Fruit fly (Drosophila melanogaster): ENCODE data around the gene eIF2beta.

The eIF2beta gene

DNA sequence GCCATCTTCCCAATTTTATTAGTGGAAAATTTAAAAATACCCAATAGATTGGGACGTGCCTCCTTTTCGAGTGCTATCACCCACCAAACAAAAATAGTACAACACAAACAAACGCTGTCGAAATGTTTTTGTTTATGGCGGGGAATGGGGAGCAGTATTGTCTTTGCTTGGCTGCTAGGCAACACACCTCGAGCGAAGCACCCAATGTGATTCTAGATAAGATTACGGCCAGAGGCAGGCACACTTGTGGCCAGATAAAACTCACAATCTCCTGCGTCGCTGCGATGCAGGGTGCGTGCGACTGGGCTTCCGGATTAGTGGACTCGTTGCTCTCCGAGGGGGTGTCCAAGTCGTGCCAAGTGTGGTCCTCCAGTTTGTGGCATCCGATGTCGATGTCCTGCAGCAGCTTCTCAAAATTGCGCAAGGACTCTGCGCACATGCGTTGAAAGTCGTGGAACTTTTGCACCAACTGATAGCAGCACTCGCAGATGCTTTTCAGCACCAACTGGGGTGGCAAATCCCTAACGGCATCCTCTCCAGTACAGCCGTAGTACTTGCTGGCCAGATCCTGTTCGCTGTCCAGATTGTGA lies 19.5 kb downstream of the eIF2beta start (continued):
- peak; percentile 55; the same call in 2 of the 3 replicates for TF ChIP-seq ci (GFP tag; IDR thresholded peaks at IDR 0.05)
- peak; percentile 71 for TF ChIP-seq ewg (GFP tag; optimal IDR thresholded peaks at IDR 0.05)
- peak; percentile 46; the same call in 1 of the 2 replicates for TF ChIP-seq Rfx (GFP tag; IDR thresholded peaks at IDR 0.05)
- peak; percentile 69 for TF ChIP-seq Hey (tag; optimal IDR thresholded peaks at IDR 0.05)
- TF ChIP-seq CG10543 (GFP tag; optimal IDR thresholded peaks at IDR 0.05), result peak; percentile 16
- TF ChIP-seq CG9727 (GFP tag; optimal IDR thresholded peaks at IDR 0.05), result no peak
- no peak for TF ChIP-seq otp (GFP tag; IDR thresholded peaks at IDR 0.05)
- no peak for TF ChIP-seq CG1602 (GFP tag; optimal IDR thresholded peaks at IDR 0.05)
- peak; percentile 14 for TF ChIP-seq HLHmδ (GFP tag; optimal IDR thresholded peaks at IDR 0.05)
- TF ChIP-seq fd102C (GFP tag; optimal IDR thresholded peaks at IDR 0.05), result no peak
- no peak for TF ChIP-seq luna (GFP tag; optimal IDR thresholded peaks at IDR 0.05)
- no peak for TF ChIP-seq Hr51 (GFP tag; optimal IDR thresholded peaks at IDR 0.05)
- 0 out of 3 replicates have a peak, but pooled peaks have one; percentile 21 for TF ChIP-seq CG16813 (GFP tag; IDR thresholded peaks at IDR 0.05; ENCODE audit: partially characterized antibody)
- TF ChIP-seq exex (tag; optimal IDR thresholded peaks at IDR 0.05), result peak; percentile 26
- no peak for TF ChIP-seq chinmo (GFP tag; IDR thresholded peaks at IDR 0.05; ENCODE audit: partially characterized antibody)
- TF ChIP-seq sug (tag; optimal IDR thresholded peaks at IDR 0.05), result peak; percentile 68
- TF ChIP-seq z (GFP tag; IDR thresholded peaks at IDR 0.05), result peak; percentile 42; the same call in 2 of the 3 replicates
- TF ChIP-seq CG6175 (GFP tag; IDR thresholded peaks at IDR 0.05), result peak; percentile 76; the same call in 2 of the 3 replicates
- no peak for TF ChIP-seq Atf3 (GFP tag; optimal IDR thresholded peaks at IDR 0.05)
- no peak for TF ChIP-seq al (GFP tag; IDR thresholded peaks at IDR 0.05)
- peak; percentile 72 for TF ChIP-seq GATAe (GFP tag; conservative IDR thresholded peaks at IDR 0.05)
- no peak for TF ChIP-seq CG8281 (tag; optimal IDR thresholded peaks at IDR 0.05)
- TF ChIP-seq HmgZ (tag; optimal IDR thresholded peaks at IDR 0.05), result peak; percentile 33
- TF ChIP-seq Lpt (GFP tag; optimal IDR thresholded peaks at IDR 0.05), result no peak
- no peak for TF ChIP-seq CG32767 (GFP tag; IDR thresholded peaks at IDR 0.05)
- TF ChIP-seq her (GFP tag; optimal IDR thresholded peaks at IDR 0.05), result peak; percentile 62
- peak; percentile 31 for TF ChIP-seq Med (GFP tag)
- peak; percentile 9 for TF ChIP-seq mirr (GFP tag; optimal IDR thresholded peaks at IDR 0.05)
- no peak for TF ChIP-seq CG2678 (tag; optimal IDR thresholded peaks at IDR 0.05)
- no peak for TF ChIP-seq CG2116 (GFP tag; optimal IDR thresholded peaks at IDR 0.05)
- peak; percentile 11; the same call in 1 of the 2 replicates for TF ChIP-seq crol (GFP tag; IDR thresholded peaks at IDR 0.05)
- TF ChIP-seq sc (optimal IDR thresholded peaks at IDR 0.05), result no peak
- TF ChIP-seq sc (GFP tag; optimal IDR thresholded peaks at IDR 0.05), result no peak
- TF ChIP-seq CG7357 (GFP tag; IDR thresholded peaks at IDR 0.05), result no peak

DNA sequence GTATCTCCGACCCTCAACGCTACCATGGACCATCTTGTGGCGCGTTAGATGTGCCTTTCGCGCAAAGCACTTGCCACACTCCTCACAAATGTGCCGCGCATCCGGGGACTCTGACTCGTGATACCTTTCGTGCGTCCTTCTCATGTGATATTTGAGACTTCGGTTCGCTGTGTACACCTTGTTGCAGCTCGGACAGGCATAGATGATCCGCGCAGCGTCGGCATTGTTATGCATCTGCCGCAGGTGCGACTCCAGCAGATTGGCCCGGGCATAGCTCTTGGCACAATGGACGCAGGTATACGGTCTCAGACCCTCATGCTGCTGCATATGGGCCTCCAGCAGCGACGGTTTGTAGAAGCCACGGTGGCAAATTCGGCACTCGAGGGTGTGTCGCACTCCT lies 20.5 kb downstream of the eIF2beta start:
- TF ChIP-seq Atf-2 (GFP tag; optimal IDR thresholded peaks at IDR 0.05) (no peak), Ets65A (GFP tag) (peak; percentile 30), ac (GFP tag; optimal IDR thresholded peaks at IDR 0.05) (peak; percentile 82), lab (GFP tag; optimal IDR thresholded peaks at IDR 0.05) (no peak), CHES-1-like (GFP tag; optimal IDR thresholded peaks at IDR 0.05) (no peak), HLH4C (GFP tag; IDR thresholded peaks at IDR 0.05; ENCODE audit: partially characterized antibody) (0 out of 3 replicates have a peak, but pooled peaks have one; percentile 23), CG8089 (GFP tag; optimal IDR thresholded peaks at IDR 0.05) (no peak), hkb (optimal IDR thresholded peaks at IDR 0.05) (no peak), hkb (GFP tag; IDR thresholded peaks at IDR 0.05) (no peak), MTF-1 (GFP tag; optimal IDR thresholded peaks at IDR 0.05; ENCODE audit: borderline replicate concordance) (no peak), Opbp (GFP tag; IDR thresholded peaks at IDR 0.05; ENCODE audit: partially characterized antibody) (0 out of 3 replicates have a peak, but pooled peaks have one; percentile 9), CG2712 (tag; optimal IDR thresholded peaks at IDR 0.05) (no peak), croc (GFP tag; conservative IDR thresholded peaks at IDR 0.05) (no peak), stc (GFP tag; IDR thresholded peaks at IDR 0.05) (no peak), CG17361 (GFP tag; IDR thresholded peaks at IDR 0.05) (no peak), seq (GFP tag; IDR thresholded peaks at IDR 0.05) (no peak), H2.0 (GFP tag; IDR thresholded peaks at IDR 0.05) (no peak), shn (GFP tag; optimal IDR thresholded peaks at IDR 0.05) (no peak)
